Fruit fly (Drosophila melanogaster): ENCODE measurements around the gene Doc3.

The Doc3 gene

dm6 chr3L:9023627-9024026 lies 18.6 kb downstream of the Doc3 start (continued):
- TF ChIP-seq Hsf (GFP tag; optimal IDR thresholded peaks at IDR 0.05) (peak; percentile 72), unc-4 (GFP tag; IDR thresholded peaks at IDR 0.05; ENCODE audit: partially characterized antibody) (no peak), da (GFP tag; optimal IDR thresholded peaks at IDR 0.05) (no peak), Med (GFP tag) (peak; percentile 90), H15 (GFP tag; IDR thresholded peaks at IDR 0.05) (no peak; the same call in 2 of the 3 replicates), CG6175 (GFP tag; IDR thresholded peaks at IDR 0.05) (no peak), kni (GFP tag; optimal IDR thresholded peaks at IDR 0.05) (no peak), CG3163 (GFP tag; optimal IDR thresholded peaks at IDR 0.05) (no peak), wdn (GFP tag; IDR thresholded peaks at IDR 0.05) (no peak), chm (GFP tag; IDR thresholded peaks at IDR 0.05) (peak; percentile 41; the same call in 1 of the 2 replicates), CG13894 (tag; optimal IDR thresholded peaks at IDR 0.05) (no peak), HLH4C (GFP tag; IDR thresholded peaks at IDR 0.05; ENCODE audit: partially characterized antibody) (no peak), CG6791 (GFP tag; IDR thresholded peaks at IDR 0.05; ENCODE audit: partially characterized antibody) (no peak), CG16813 (GFP tag; IDR thresholded peaks at IDR 0.05; ENCODE audit: partially characterized antibody) (no peak), nom (GFP tag; optimal IDR thresholded peaks at IDR 0.05) (no peak), CHES-1-like (GFP tag; optimal IDR thresholded peaks at IDR 0.05) (no peak), ro (GFP tag; IDR thresholded peaks at IDR 0.05) (peak; percentile 37; the same call in 1 of the 2 replicates), CG2678 (tag; optimal IDR thresholded peaks at IDR 0.05) (peak; percentile 71), CrebB (tag; optimal IDR thresholded peaks at IDR 0.05) (peak; percentile 28), CG11723 (GFP tag; optimal IDR thresholded peaks at IDR 0.05) (peak; percentile 10), CG6689 (GFP tag; IDR thresholded peaks at IDR 0.05) (peak; percentile 71), H2.0 (GFP tag; IDR thresholded peaks at IDR 0.05) (peak; percentile 49), sd (tag; optimal IDR thresholded peaks at IDR 0.05) (no peak), Side (GFP tag; optimal IDR thresholded peaks at IDR 0.05) (peak; percentile 64), scrt (GFP tag; optimal IDR thresholded peaks at IDR 0.05) (peak; percentile 36), gfzf (GFP tag; optimal IDR thresholded peaks at IDR 0.05) (no peak), CG17829 (tag; optimal IDR thresholded peaks at IDR 0.05) (peak; percentile 86), lab (GFP tag; optimal IDR thresholded peaks at IDR 0.05) (peak; percentile 43), Lhr (GFP tag; optimal IDR thresholded peaks at IDR 0.05) (peak; percentile 23), ssp (GFP tag; IDR thresholded peaks at IDR 0.05) (peak; percentile 34; the same call in 1 of the 2 replicates), Poxn (GFP tag; IDR thresholded peaks at IDR 0.05) (no peak), fd3F (GFP tag; optimal IDR thresholded peaks at IDR 0.05) (no peak), sim (GFP tag; IDR thresholded peaks at IDR 0.05) (peak; percentile 40; the same call in 1 of the 2 replicates), CG32772 (GFP tag; IDR thresholded peaks at IDR 0.05) (peak; percentile 56), tap (tag; optimal IDR thresholded peaks at IDR 0.05) (peak; percentile 41), Mad (GFP tag; optimal IDR thresholded peaks at IDR 0.05) (peak; percentile 58), CG11085 (GFP tag; IDR thresholded peaks at IDR 0.05) (no peak), CG10543 (GFP tag; optimal IDR thresholded peaks at IDR 0.05) (peak; percentile 6), pum (GFP tag; optimal IDR thresholded peaks at IDR 0.05) (peak; percentile 63), trh (GFP tag; optimal IDR thresholded peaks at IDR 0.05) (peak; percentile 9), Ssrp (tag; optimal IDR thresholded peaks at IDR 0.05) (peak; percentile 58), CG14441 (GFP tag; IDR thresholded peaks at IDR 0.05) (peak; percentile 28; the same call in 1 of the 2 replicates), CG6254 (GFP tag; optimal IDR thresholded peaks at IDR 0.05) (peak; percentile 61), CG1603 (tag; optimal IDR thresholded peaks at IDR 0.05) (peak; percentile 74), exex (tag; optimal IDR thresholded peaks at IDR 0.05) (no peak), CG10431 (GFP tag; optimal IDR thresholded peaks at IDR 0.05) (no peak), CG14710 (tag; optimal IDR thresholded peaks at IDR 0.05) (peak; percentile 79), dm (GFP tag; optimal IDR thresholded peaks at IDR 0.05) (peak; percentile 13), Optix (GFP tag; IDR thresholded peaks at IDR 0.05) (peak; percentile 66; the same call in 2 of the 3 replicates), CG31441 (GFP tag; IDR thresholded peaks at IDR 0.05) (peak; percentile 85)

Data from whole organism, embryonic.